Worm (Caenorhabditis elegans) whole organism, L4/young adult: ENCODE measurements around the gene F10E9.7.
"Not testable (repeated sequence)": the region's sequence is repeated elsewhere in the genome, so short reads cannot be mapped to it uniquely, and the experiment has no call there.

Source experiments
- W03F9.2 ChIP-seq: fragments of 150-350 bp; optimal IDR thresholded peaks from 2 replicates; lab custom pipeline; 2014; ENCODE audit warnings: missing biosample characterization, missing genetic modification characterization
- dao-5 ChIP-seq: sonication (generic microtip); optimal IDR thresholded peaks from 2 replicates; lab custom pipeline; 2016; ENCODE audit warnings: missing genotype, missing genetic modification characterization, moderate library complexity, missing compliant biosample characterization
- him-1 ChIP-seq: sonication (generic microtip); optimal IDR thresholded peaks from 2 replicates; lab custom pipeline; 2016; ENCODE audit warnings: missing genotype, missing genetic modification reagents, missing genetic modification characterization, missing compliant biosample characterization

DNA sequence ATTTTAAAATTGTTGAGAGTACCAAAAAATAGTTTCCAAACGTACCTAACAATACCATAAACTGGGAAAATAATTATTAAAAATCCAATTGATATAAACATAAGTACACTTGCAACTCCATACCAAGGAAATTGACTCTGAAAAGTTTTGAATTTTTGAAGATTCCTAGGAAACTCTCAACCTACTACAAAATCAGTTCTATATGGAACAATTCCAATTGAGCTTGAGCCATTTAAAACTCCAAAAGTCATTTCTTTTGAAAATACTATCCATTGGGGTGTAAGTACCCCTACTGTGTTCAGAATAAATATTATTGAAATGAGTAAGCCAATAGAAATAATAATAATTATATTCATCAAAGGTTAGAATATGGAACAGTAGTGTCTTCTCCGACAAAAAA, 32.1 kb upstream of the F10E9.7 start, which contains the start of gene clc-28:
- TF ChIP-seq dao-5 (tag; lab: Kevin White, UChicago); W03F9.2; him-1 (tag; lab: Kevin White, UChicago): not testable (repeated sequence)
